Fruit fly (Drosophila melanogaster) whole organism, prepupa: Measurements from ENCODE around the gene me31B.

ENCODE experiments used
- Blimp-1 ChIP-seq: fragments of 200-800 bp; sonication (Bioruptor generic); optimal IDR thresholded peaks from 3 replicates; lab custom pipeline; 2017; ENCODE audit warnings: missing biosample characterization, missing genetic modification characterization, mild to moderate bottlenecking, moderate library complexity, missing genetic modification reagents
- CG11762 ChIP-seq: fragments of 200-800 bp; sonication (Bioruptor generic); optimal IDR thresholded peaks from 3 replicates; lab custom pipeline; 2016; ENCODE audit warnings: missing biosample characterization, missing genetic modification characterization; ENCODE audit not compliant: insufficient read depth
- CG1621 ChIP-seq: fragments of 200-800 bp; sonication (Bioruptor generic); optimal IDR thresholded peaks from 3 replicates; lab custom pipeline; 2018; ENCODE audit warnings: missing biosample characterization, mild to moderate bottlenecking, missing genetic modification characterization
- CG32006 ChIP-seq: fragments of 200-800 bp; sonication (Bioruptor generic); optimal IDR thresholded peaks from 3 replicates; lab custom pipeline; 2017; ENCODE audit warnings: missing biosample characterization, mild to moderate bottlenecking, missing genetic modification characterization
- CG3919 ChIP-seq: fragments of 200-800 bp; sonication (Bioruptor generic); optimal IDR thresholded peaks from 3 replicates; lab custom pipeline; 2016; ENCODE audit warnings: missing biosample characterization, missing genetic modification characterization
- CG4318 ChIP-seq: fragments of 200-800 bp; sonication (Bioruptor generic); optimal IDR thresholded peaks from 3 replicates; lab custom pipeline; 2017; ENCODE audit warnings: missing biosample characterization, mild to moderate bottlenecking, missing genetic modification characterization
- CG6792 ChIP-seq: fragments of 200-800 bp; sonication (Bioruptor generic); optimal IDR thresholded peaks from 3 replicates; lab custom pipeline; 2016; ENCODE audit warnings: missing biosample characterization, missing genetic modification characterization
- Eip93F ChIP-seq: fragments of 200-800 bp; sonication (Bioruptor generic); optimal IDR thresholded peaks from 2 replicates; lab custom pipeline; 2016; ENCODE audit warnings: missing biosample characterization, mild to moderate bottlenecking, missing genetic modification characterization
- Hr4 ChIP-seq: fragments of 200-800 bp; sonication (Bioruptor generic); optimal IDR thresholded peaks from 3 replicates; lab custom pipeline; 2016; ENCODE audit warnings: missing biosample characterization, missing genetic modification characterization
- Lpt ChIP-seq: fragments of 200-800 bp; sonication (Bioruptor generic); optimal IDR thresholded peaks from 3 replicates; lab custom pipeline; 2016; ENCODE audit warnings: missing biosample characterization, missing genetic modification characterization
- fd59A ChIP-seq: fragments of 200-800 bp; sonication (Bioruptor generic); optimal IDR thresholded peaks from 2 replicates; lab custom pipeline; 2017; ENCODE audit warnings: missing biosample characterization, mild to moderate bottlenecking, missing genetic modification characterization, missing genetic modification reagents
- fd85E ChIP-seq: fragments of 200-800 bp; sonication (Bioruptor generic); optimal IDR thresholded peaks from 3 replicates; lab custom pipeline; 2016; ENCODE audit warnings: missing biosample characterization, missing genetic modification characterization
- fkh ChIP-seq: fragments of 200-800 bp; sonication (Bioruptor generic); optimal IDR thresholded peaks from 3 replicates; lab custom pipeline; 2017; ENCODE audit warnings: missing biosample characterization, mild to moderate bottlenecking, missing genetic modification characterization, moderate library complexity
- pdm3 ChIP-seq: fragments of 200-800 bp; sonication (Bioruptor generic); optimal IDR thresholded peaks from 3 replicates; lab custom pipeline; 2016; ENCODE audit warnings: missing biosample characterization, missing genetic modification characterization
- salr ChIP-seq, 2 experiments: fragments of 200-800 bp; sonication (Bioruptor generic); optimal IDR thresholded peaks; 3 replicates each; lab custom pipeline; 2016 to 2018; ENCODE audit warnings: missing biosample characterization in 2 of 2, missing genetic modification characterization in 2 of 2, mild to moderate bottlenecking in 1 of 2
- ss ChIP-seq, 2 experiments: fragments of 200-800 bp; sonication (Bioruptor generic); optimal IDR thresholded peaks; 2 replicates in 1 of 2; 3 replicates in 1 of 2; lab custom pipeline; 2017 to 2018; ENCODE audit warnings: mild to moderate bottlenecking in 2 of 2, missing biosample characterization in 2 of 2, missing genetic modification characterization in 2 of 2, moderate library complexity in 1 of 2
- topi ChIP-seq: fragments of 200-800 bp; sonication (Bioruptor generic); optimal IDR thresholded peaks from 3 replicates; lab custom pipeline; 2016; ENCODE audit warnings: missing biosample characterization, missing genetic modification characterization
- vri ChIP-seq: fragments of 200-800 bp; sonication (Bioruptor generic); optimal IDR thresholded peaks from 3 replicates; lab custom pipeline; 2016; ENCODE audit warnings: missing biosample characterization, mild to moderate bottlenecking, missing genetic modification characterization

me31B gene

DNA sequence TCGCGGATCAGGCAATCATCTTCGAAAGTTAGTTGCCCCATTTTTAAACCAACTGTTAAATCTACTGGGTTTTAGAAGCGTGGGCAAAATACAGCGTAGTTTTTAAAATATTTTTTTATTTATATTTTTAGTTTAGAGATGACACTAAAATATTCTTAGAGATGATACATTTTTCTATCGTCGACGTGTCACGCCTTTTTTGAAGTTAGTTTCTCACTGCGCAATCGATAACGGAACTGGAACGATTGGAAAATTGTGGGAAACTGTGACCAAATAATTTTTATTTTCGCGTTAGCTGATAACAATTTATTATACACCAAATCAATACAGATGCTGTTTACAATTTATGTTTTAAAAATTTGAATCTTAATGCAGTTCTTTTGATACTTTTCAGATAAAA lies 39.5 kb downstream of the me31B start, which contains the start of gene Utx (continued):
- TF ChIP-seq ss (GFP tag; optimal IDR thresholded peaks at IDR 0.05; lab: Kevin White, UChicago) (no peak), CG4318 (GFP tag; lab: Kevin White, UChicago) (no peak), fkh (GFP tag; lab: Kevin White, UChicago) (no peak), Hr4 (GFP tag; lab: Kevin White, UChicago) (no peak), CG6792 (GFP tag; lab: Kevin White, UChicago) (no peak), Eip93F (GFP tag; lab: Kevin White, UChicago) (peak; percentile 1), fd59A (GFP tag; lab: Kevin White, UChicago) (no peak), CG1621 (tag; lab: Kevin White, UChicago) (no peak), pdm3 (GFP tag; lab: Kevin White, UChicago) (no peak), Blimp-1 (no peak)

dm6 chr2L:10280772-10281171 lies 41.6 kb downstream of the me31B start, which contains the start of gene CG34043:
Gene CG34043, minus strand, starts transcription at chr2L:10280872.
- TF ChIP-seq fd85E (GFP tag; lab: Kevin White, UChicago) (no peak), vri (GFP tag; lab: Kevin White, UChicago) (no peak), topi (GFP tag; lab: Kevin White, UChicago) (no peak), salr (GFP tag; optimal IDR thresholded peaks at IDR 0.05; lab: Kevin White, UChicago) (no peak), fkh (GFP tag; lab: Kevin White, UChicago) (no peak), CG11762 (GFP tag; lab: Kevin White, UChicago) (no peak), Lpt (GFP tag; lab: Kevin White, UChicago) (no peak), CG3919 (GFP tag; lab: Kevin White, UChicago) (no peak)

DNA sequence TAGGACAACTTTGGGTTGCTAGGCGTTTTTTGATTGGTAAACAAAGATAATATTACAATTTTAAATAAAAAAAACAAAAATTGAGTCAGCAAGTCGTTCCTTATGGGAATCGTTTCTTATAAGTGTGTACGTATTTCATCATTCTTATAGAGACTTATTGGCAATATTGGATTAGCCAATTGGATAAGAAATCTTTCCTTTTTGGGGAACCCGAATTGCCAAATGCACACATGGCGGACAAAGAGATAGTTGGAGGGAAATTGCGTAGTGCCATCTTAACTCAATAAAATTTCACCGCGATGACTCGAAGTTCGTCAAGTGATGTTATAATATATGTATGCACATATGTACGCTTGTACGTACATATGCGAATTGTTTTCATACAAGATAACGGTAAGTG lies 52.1 kb downstream of the me31B start:
- no peak for TF ChIP-seq CG32006 (GFP tag; lab: Kevin White, UChicago)
